Fruit fly (Drosophila melanogaster): Measurements from ENCODE around the gene CG15602.
A peak's percentile ranks its signal among the peaks of the same experiment; 100 is the strongest.

Gene CG15602

dm6 chrX:15786242-15786641 is 13.0 kb upstream of the CG15602 start:
- TF ChIP-seq D1 (tag; optimal IDR thresholded peaks at IDR 0.05), result no peak
- no peak for TF ChIP-seq CG34367 (tag; optimal IDR thresholded peaks at IDR 0.05)
- no peak for TF ChIP-seq gl (tag; optimal IDR thresholded peaks at IDR 0.05)
- TF ChIP-seq CG8159 (tag; optimal IDR thresholded peaks at IDR 0.05), result no peak
- TF ChIP-seq Pif1B (GFP tag; optimal IDR thresholded peaks at IDR 0.05), result no peak
- TF ChIP-seq CG13204 (GFP tag; optimal IDR thresholded peaks at IDR 0.05), result no peak
- no peak for TF ChIP-seq fd96Ca (GFP tag; IDR thresholded peaks at IDR 0.05)
- TF ChIP-seq CG8301 (tag; optimal IDR thresholded peaks at IDR 0.05), result no peak

- TF ChIP-seq CG9948 (tag; optimal IDR thresholded peaks at IDR 0.05) (peak; percentile 35), D1 (tag; optimal IDR thresholded peaks at IDR 0.05) (no peak), Ets98B (GFP tag; IDR thresholded peaks at IDR 0.05) (peak; percentile 30; the same call in 1 of the 2 replicates), CG4496 (GFP tag; IDR thresholded peaks at IDR 0.05) (peak; percentile 59; the same call in 2 of the 3 replicates), rn (GFP tag; IDR thresholded peaks at IDR 0.05) (no peak), CG8159 (tag; optimal IDR thresholded peaks at IDR 0.05) (no peak), gl (tag; optimal IDR thresholded peaks at IDR 0.05) (peak; percentile 79), CG17806 (tag; optimal IDR thresholded peaks at IDR 0.05) (peak; percentile 58), CG13204 (GFP tag; optimal IDR thresholded peaks at IDR 0.05) (no peak), CG14655 (GFP tag; optimal IDR thresholded peaks at IDR 0.05) (no peak), fd96Ca (GFP tag; IDR thresholded peaks at IDR 0.05) (no peak), Pif1B (GFP tag; optimal IDR thresholded peaks at IDR 0.05) (no peak), CG8301 (tag; optimal IDR thresholded peaks at IDR 0.05) (no peak), CG32121 (GFP tag; IDR thresholded peaks at IDR 0.05) (peak; percentile 19; the same call in 1 of the 2 replicates), EcR (GFP tag; optimal IDR thresholded peaks at IDR 0.05) (peak; percentile 35), Snoo (tag; optimal IDR thresholded peaks at IDR 0.05) (peak; percentile 55), Pif1A (GFP tag; optimal IDR thresholded peaks at IDR 0.05) (no peak), CG15710 (tag; optimal IDR thresholded peaks at IDR 0.05) (peak; percentile 60), CG34367 (tag; optimal IDR thresholded peaks at IDR 0.05) (peak; percentile 59), CG12605 (GFP tag; IDR thresholded peaks at IDR 0.05) (no peak; the same call in 1 of the 2 replicates), CG10348 (GFP tag; IDR thresholded peaks at IDR 0.05) (no peak)
Observed at dm6 chrX:15788235-15789187, 10.7 kb upstream of the CG15602 start, which contains the start of gene Rhp. Rhp (plus strand) TSS chrX:15788897.

dm6 chrX:15795951-15796443 is 3.2 kb upstream of the CG15602 start, which contains the start of gene sordd1:
sordd1 (minus strand) TSS chrX:15796028.
- 0 out of 2 replicates have a peak, but pooled peaks have one; percentile 15 for TF ChIP-seq CG32121 (GFP tag; IDR thresholded peaks at IDR 0.05)
- 0 out of 2 replicates have a peak, but pooled peaks have one; percentile 6 for TF ChIP-seq CG12605 (GFP tag; IDR thresholded peaks at IDR 0.05)
- TF ChIP-seq Ets98B (GFP tag; IDR thresholded peaks at IDR 0.05), result 0 out of 2 replicates have a peak, but pooled peaks have one; percentile 14
- TF ChIP-seq CG4496 (GFP tag; IDR thresholded peaks at IDR 0.05), result peak; percentile 55; the same call in 2 of the 3 replicates

dm6 chrX:15802880-15803650 is 3.8 kb downstream of the CG15602 start:
- TF ChIP-seq CG14655 (GFP tag; optimal IDR thresholded peaks at IDR 0.05) (no peak), fd96Ca (GFP tag; IDR thresholded peaks at IDR 0.05) (no peak), CG32121 (GFP tag; IDR thresholded peaks at IDR 0.05) (no peak), CG12605 (GFP tag; IDR thresholded peaks at IDR 0.05) (no peak), CG15710 (tag; optimal IDR thresholded peaks at IDR 0.05) (peak; percentile 3), EcR (GFP tag; optimal IDR thresholded peaks at IDR 0.05) (no peak), Ets98B (GFP tag; IDR thresholded peaks at IDR 0.05) (no peak), Pif1A (GFP tag; optimal IDR thresholded peaks at IDR 0.05) (no peak), CG34367 (tag; optimal IDR thresholded peaks at IDR 0.05) (peak; percentile 0), CG9948 (tag; optimal IDR thresholded peaks at IDR 0.05) (peak; percentile 21), CG4496 (GFP tag; IDR thresholded peaks at IDR 0.05) (0 out of 3 replicates have a peak, but pooled peaks have one; percentile 32), CG10348 (GFP tag; IDR thresholded peaks at IDR 0.05) (no peak), D1 (tag; optimal IDR thresholded peaks at IDR 0.05) (no peak), CG8301 (tag; optimal IDR thresholded peaks at IDR 0.05) (no peak), CG8159 (tag; optimal IDR thresholded peaks at IDR 0.05) (peak; percentile 22), CG17806 (tag; optimal IDR thresholded peaks at IDR 0.05) (peak; percentile 22), rn (GFP tag; IDR thresholded peaks at IDR 0.05) (no peak), Snoo (tag; optimal IDR thresholded peaks at IDR 0.05) (no peak), CG13204 (GFP tag; optimal IDR thresholded peaks at IDR 0.05) (no peak), Pif1B (GFP tag; optimal IDR thresholded peaks at IDR 0.05) (no peak), gl (tag; optimal IDR thresholded peaks at IDR 0.05) (no peak)

Measured in whole organism, pupa.